Fruit fly (Drosophila melanogaster): ENCODE results near the gene CG2931.

CG2931 gene

DNA sequence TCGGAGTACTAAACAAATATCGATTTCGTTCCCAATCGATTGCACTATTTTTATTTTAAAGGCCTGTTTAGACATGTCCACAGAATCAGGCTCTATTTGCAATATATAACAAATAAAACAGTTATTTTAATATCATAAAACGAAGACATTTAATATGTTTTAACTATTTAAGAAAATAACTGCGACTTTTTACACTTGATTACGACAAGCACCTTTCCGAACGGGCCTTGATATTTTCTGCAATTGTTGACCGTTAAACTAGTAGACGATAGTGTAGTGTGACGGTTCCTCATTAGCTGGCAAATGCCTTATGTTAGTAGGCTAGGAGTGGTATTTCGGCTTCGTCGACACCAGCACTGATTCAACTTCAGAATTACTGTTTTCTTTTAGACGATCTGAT is at the start of gene CG2931, which contains the start of gene Rheb:
TSS of gene CG2931 (minus strand) at position 26 of the 400 bp plus-strand sequence.
TSS of gene Rheb (plus strand) at position 332 of the 400 bp plus-strand sequence.
- TF ChIP-seq CTCF (optimal IDR thresholded peaks at IDR 0.05): no peak
- TF ChIP-seq CG8478 (optimal IDR thresholded peaks at IDR 0.05): no peak

- TF ChIP-seq CG8478 (optimal IDR thresholded peaks at IDR 0.05) (no peak), CTCF (optimal IDR thresholded peaks at IDR 0.05) (no peak)
Observed at dm6 chr3R:5615484-5615883, 47.1 kb upstream of the CG2931 start.

DNA sequence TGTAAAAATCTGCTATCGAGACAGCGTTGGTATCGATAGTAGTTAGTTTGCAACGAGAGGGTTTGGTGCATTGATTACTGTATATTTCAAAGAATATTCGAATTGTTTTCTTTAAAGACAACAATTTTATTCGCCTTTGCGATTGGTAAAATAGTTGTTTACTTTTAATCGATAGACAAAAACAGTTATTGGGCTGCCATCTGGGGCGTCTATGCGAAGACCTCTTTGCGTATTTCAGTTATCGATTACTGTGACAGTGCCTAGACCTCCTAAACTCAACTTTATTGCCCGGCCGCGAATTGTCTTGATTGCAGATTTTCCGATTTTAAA is 44.7 kb upstream of the CG2931 start, which contains the start of gene Atu:
TSS of gene Atu (plus strand) at position 245 of the 330 bp plus-strand sequence.
- no peak for TF ChIP-seq CTCF (optimal IDR thresholded peaks at IDR 0.05)
- no peak for TF ChIP-seq CG8478 (optimal IDR thresholded peaks at IDR 0.05)

DNA sequence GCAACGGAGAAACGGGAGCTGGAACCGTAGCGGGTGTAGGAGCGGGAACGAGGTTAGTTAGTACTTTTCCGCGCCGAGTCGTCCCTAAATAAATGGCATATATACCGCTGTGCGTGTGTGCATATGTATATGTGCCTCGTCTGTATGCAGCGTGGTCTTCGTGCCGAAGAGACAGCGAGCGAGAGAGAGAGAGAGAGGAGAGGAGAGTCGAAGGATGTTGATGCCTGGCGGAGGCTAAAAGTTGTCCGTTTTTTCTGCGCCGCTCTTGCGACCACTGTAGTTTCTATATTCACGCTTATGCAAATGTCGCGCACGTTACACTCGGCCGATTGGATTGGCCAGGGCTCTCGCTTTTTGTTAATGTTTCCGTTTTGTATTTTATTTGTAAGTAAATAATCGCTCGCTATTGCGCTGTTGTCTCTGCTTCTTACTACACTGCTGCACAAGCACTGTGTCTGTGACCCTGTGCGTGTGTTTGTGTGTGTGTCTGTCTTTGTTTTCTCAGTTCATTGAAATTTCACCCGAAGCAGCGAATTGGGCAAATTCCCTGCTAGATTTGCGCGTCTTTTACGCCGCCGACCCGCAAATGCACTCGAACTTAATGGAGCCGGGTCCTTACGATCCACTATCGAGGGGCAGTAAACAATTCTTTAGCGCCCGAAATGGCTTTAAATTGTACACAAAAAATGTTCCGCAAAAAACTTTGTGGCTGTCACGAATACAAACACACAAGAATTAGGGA is 44.1 kb upstream of the CG2931 start, which contains the start of gene Rga:
TSS of gene Rga (minus strand) at position 741 of the 742 bp plus-strand sequence.
- TF ChIP-seq CTCF (optimal IDR thresholded peaks at IDR 0.05) (no peak), CG8478 (optimal IDR thresholded peaks at IDR 0.05) (no peak)

DNA sequence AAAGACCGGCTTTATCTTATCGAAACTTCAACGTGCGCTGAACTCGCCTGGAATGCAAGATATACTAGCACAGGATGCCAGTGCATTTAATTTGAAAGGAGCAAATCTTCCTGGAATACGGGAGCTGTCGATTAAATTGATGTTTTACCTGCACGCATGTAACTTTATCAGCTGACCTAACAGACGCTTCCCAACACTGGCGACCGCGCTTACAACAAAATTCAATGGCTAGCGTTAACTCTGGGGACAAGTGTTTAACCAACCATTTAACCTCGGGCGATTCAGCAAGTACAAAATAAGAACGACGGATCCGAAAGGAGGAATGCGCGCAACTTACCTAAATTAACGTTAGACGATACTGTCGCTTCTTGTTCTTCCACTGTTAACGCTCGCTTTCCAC is 43.3 kb upstream of the CG2931 start:
- TF ChIP-seq CG8478 (optimal IDR thresholded peaks at IDR 0.05) (no peak), CTCF (optimal IDR thresholded peaks at IDR 0.05) (peak in 1 of 2 experiments; percentile 42)

- TF ChIP-seq CTCF (optimal IDR thresholded peaks at IDR 0.05): no peak
- TF ChIP-seq CG8478 (optimal IDR thresholded peaks at IDR 0.05): no peak
Observed at dm6 chr3R:5611167-5611566, 42.8 kb upstream of the CG2931 start.

DNA sequence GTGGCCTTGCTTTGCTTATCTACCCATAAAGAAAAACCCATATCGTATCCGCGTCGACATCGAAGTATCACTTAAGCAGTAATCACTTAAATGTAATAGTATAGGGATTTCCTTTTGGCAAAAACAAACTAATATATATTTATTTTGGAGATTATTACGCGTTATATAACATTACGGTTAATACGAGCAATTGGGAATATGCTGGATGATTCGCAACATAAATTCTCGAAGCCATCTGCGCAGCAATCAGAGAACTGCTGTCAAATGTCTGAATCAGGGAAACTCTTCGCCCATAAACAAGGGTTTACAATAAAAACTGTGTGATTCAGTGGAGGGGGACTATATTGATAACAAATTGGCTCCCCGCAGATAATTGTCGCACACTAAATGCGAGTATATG is 42.2 kb upstream of the CG2931 start:
- TF ChIP-seq CTCF (optimal IDR thresholded peaks at IDR 0.05) (no peak), CG8478 (optimal IDR thresholded peaks at IDR 0.05) (no peak)

DNA sequence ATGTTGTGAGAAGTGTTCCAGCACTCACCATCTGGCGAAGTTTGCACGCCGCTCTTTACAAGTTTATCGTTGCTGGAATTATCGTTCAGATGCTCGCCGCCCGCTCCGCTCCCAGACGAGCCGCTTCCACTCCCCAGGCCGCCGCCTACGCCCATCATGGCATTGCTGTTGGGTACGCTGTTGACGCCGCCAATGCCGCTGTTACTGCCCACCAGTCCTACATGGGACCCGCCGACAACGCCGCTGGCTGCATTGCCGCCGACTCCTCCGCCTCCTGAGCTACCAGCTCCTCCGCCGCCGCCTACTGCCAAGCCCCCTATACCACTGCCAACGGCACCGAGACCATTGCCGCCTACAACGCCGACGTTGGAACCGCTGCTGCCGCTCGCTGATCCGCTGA is 40.0 kb upstream of the CG2931 start:
- TF ChIP-seq CG8478 (optimal IDR thresholded peaks at IDR 0.05) (no peak), CTCF (optimal IDR thresholded peaks at IDR 0.05) (no peak)

dm6 chr3R:5606477-5606876 is 38.1 kb upstream of the CG2931 start, which contains the start of gene asl:
Gene asl, minus strand, starts transcription at chr3R:5606543.
- TF ChIP-seq CTCF (optimal IDR thresholded peaks at IDR 0.05) (peak; percentile 84 to 87), CG8478 (optimal IDR thresholded peaks at IDR 0.05) (no peak)

dm6 chr3R:5601044-5601523 is 32.7 kb upstream of the CG2931 start, which contains the start of the genes kra and SecS:
Gene kra, minus strand, starts transcription at chr3R:5601136.
Gene SecS, plus strand, starts transcription at chr3R:5601433.
- TF ChIP-seq CTCF (optimal IDR thresholded peaks at IDR 0.05) (peak; percentile 23 to 48), CG8478 (optimal IDR thresholded peaks at IDR 0.05) (no peak)

DNA sequence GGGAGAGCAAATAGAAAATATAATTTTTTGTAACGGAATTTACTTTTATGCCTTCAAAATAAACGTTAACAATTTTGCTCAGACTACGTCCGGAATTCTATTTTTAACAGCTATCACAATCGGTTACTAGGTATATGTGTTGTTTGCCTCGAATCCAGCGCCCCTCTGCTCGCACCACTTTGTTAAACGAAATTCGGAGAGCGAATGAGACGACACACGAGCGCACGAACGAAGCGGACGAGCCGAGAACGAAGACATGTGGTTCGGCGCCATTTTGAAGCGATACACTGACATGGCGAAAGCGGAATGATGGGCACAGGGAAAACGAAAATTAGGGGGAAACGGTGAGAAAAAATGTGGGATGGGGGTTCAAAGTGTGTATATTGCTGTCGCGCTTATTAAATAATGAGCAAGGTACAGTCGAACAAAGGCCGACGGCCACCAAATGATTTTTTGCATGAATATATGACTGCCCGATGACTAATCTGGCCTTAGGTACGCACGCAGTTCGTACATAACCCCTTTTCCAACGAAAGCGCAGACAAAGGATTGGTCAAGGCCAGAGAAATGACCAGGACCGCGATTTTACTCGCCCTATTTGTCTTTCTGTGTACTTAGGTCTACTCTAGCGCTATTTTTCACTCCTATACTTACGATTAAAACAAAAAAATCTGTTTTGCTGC is 32.1 kb upstream of the CG2931 start:
- TF ChIP-seq CTCF (optimal IDR thresholded peaks at IDR 0.05): no peak

- TF ChIP-seq CTCF (optimal IDR thresholded peaks at IDR 0.05) (no peak), CG8478 (optimal IDR thresholded peaks at IDR 0.05) (no peak)
Observed at dm6 chr3R:5599521-5600360, 31.3 kb upstream of the CG2931 start.

dm6 chr3R:5594878-5595277 is 26.5 kb upstream of the CG2931 start:
- no peak for TF ChIP-seq CTCF (optimal IDR thresholded peaks at IDR 0.05)
- TF ChIP-seq CG8478 (optimal IDR thresholded peaks at IDR 0.05): no peak

DNA sequence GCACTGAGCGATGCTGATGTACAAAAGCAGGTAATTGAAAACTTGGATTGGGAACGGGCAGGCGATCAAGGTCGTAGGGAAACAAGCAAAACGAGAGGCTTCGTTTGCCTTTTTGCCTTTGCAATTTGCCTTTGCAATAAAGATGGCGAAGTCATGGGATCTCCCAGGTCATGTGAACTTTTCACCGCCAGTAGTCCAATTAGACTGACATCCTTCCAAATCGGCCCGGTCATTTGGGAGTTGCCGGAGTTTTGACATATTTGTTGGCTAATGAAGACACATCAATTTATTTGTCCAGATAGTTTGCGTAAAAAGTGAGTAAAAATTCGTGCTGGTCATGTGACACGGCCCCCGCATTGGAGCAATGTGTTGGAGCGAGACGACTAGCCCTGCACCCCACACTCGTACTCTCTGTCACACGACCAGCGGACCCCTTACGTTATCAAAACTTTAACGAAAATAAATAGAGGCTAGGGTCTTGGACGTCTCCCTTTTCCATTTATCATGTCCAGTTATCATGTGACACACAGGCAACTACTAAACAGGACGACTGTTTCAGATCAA is 23.7 kb upstream of the CG2931 start:
- TF ChIP-seq CTCF (optimal IDR thresholded peaks at IDR 0.05) (no peak), CG8478 (optimal IDR thresholded peaks at IDR 0.05) (no peak)

dm6 chr3R:5591398-5591853 is 23.0 kb upstream of the CG2931 start, which contains the start of the genes noi and Vha26:
Gene noi, minus strand, starts transcription at chr3R:5591459.
Gene Vha26, plus strand, starts transcription at chr3R:5591763.
- TF ChIP-seq CTCF (optimal IDR thresholded peaks at IDR 0.05) (no peak), CG8478 (optimal IDR thresholded peaks at IDR 0.05) (no peak)

Data from S2 (cell line).